Fruit fly (Drosophila melanogaster) whole organism, prepupa: Measurements from ENCODE around the gene Acp65Aa.

Experiments
- CG16779 ChIP-seq: fragments of 200-800 bp; sonication (Bioruptor generic); optimal IDR thresholded peaks from 3 replicates; lab custom pipeline; 2017; ENCODE audit warnings: missing biosample characterization, mild to moderate bottlenecking, missing genetic modification characterization
- CG6808 ChIP-seq: fragments of 200-800 bp; sonication (Bioruptor generic); optimal IDR thresholded peaks from 3 replicates; lab custom pipeline; 2017; ENCODE audit warnings: missing biosample characterization, missing genetic modification characterization, mild to moderate bottlenecking, moderate library complexity, missing genetic modification reagents
- OdsH ChIP-seq: fragments of 200-800 bp; sonication (Bioruptor generic); optimal IDR thresholded peaks from 3 replicates; lab custom pipeline; 2016; ENCODE audit warnings: missing biosample characterization, missing genetic modification characterization
- Sox102F ChIP-seq: fragments of 200-800 bp; sonication (Bioruptor generic); optimal IDR thresholded peaks from 2 replicates; lab custom pipeline; 2016; ENCODE audit warnings: missing biosample characterization, mild to moderate bottlenecking, missing genetic modification characterization
- dac ChIP-seq: fragments of 200-800 bp; sonication (Bioruptor generic); optimal IDR thresholded peaks from 2 replicates; lab custom pipeline; 2017; ENCODE audit warnings: missing biosample characterization, mild to moderate bottlenecking, missing genetic modification characterization
- vri ChIP-seq: fragments of 200-800 bp; sonication (Bioruptor generic); optimal IDR thresholded peaks from 3 replicates; lab custom pipeline; 2016; ENCODE audit warnings: missing biosample characterization, mild to moderate bottlenecking, missing genetic modification characterization

DNA sequence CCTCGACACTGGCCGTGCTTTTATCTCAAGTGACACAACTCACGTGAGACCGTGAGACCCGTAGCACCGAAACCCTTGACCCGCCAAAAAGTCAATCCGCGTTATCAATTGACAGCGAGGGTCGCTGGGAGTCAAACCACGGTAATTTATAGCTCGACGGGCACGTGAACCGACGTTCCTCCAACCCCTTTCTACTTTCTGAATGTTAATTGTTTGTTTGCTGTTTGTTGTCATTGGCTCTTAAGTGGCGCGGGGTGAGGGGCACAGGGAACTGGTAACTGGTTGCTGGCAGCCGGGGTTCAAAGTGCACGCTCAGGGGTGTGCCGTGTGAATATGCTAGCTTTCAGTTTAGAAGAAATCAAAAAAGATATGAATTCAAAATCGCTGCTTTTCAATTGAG is 45.8 kb downstream of the Acp65Aa start:
- TF ChIP-seq dac (GFP tag; lab: Kevin White, UChicago) = no peak
- no peak for TF ChIP-seq Sox102F (GFP tag; lab: Kevin White, UChicago)
- no peak for TF ChIP-seq CG6808 (GFP tag; lab: Kevin White, UChicago)
- no peak for TF ChIP-seq CG16779
- TF ChIP-seq vri (GFP tag; lab: Kevin White, UChicago) = no peak
- TF ChIP-seq OdsH (GFP tag; lab: Kevin White, UChicago) = no peak
